Fruit fly (Drosophila melanogaster): ENCODE data around the gene cmpy.

Gene cmpy

dm6 chr3L:20730323-20731238 lies 11.6 kb upstream of the cmpy start, which contains the start of gene CG13252 (continued):
- peak; percentile 26 for TF ChIP-seq CG3281 (GFP tag; optimal IDR thresholded peaks at IDR 0.05)
- TF ChIP-seq row (GFP tag; IDR thresholded peaks at IDR 0.05), result no peak
- no peak for TF ChIP-seq CG10267 (tag; optimal IDR thresholded peaks at IDR 0.05)
- no peak for TF ChIP-seq CG13894 (tag; optimal IDR thresholded peaks at IDR 0.05)
- no peak for TF ChIP-seq zen (tag; optimal IDR thresholded peaks at IDR 0.05)
- TF ChIP-seq sd (tag; optimal IDR thresholded peaks at IDR 0.05), result peak; percentile 92
- no peak for TF ChIP-seq run (tag; optimal IDR thresholded peaks at IDR 0.05)
- peak; percentile 36 for TF ChIP-seq fd3F (GFP tag; optimal IDR thresholded peaks at IDR 0.05)
- peak; percentile 29 for TF ChIP-seq MTF-1 (GFP tag; optimal IDR thresholded peaks at IDR 0.05; ENCODE audit: borderline replicate concordance)
- no peak for TF ChIP-seq Myb (GFP tag; optimal IDR thresholded peaks at IDR 0.05)
- TF ChIP-seq Ptx1 (GFP tag; IDR thresholded peaks at IDR 0.05), result 0 out of 2 replicates have a peak, but pooled peaks have one; percentile 4
- TF ChIP-seq odd (GFP tag; optimal IDR thresholded peaks at IDR 0.05), result peak; percentile 59
- TF ChIP-seq repo (GFP tag; optimal IDR thresholded peaks at IDR 0.05), result no peak
- TF ChIP-seq Dbx (GFP tag; IDR thresholded peaks at IDR 0.05), result 0 out of 3 replicates have a peak, but pooled peaks have one; percentile 10
- peak in 1 of 2 experiments; percentile 57 for TF ChIP-seq eve (GFP tag; optimal IDR thresholded peaks at IDR 0.05)

- no peak for TF ChIP-seq wek (GFP tag; optimal IDR thresholded peaks at IDR 0.05)
- no peak for TF ChIP-seq gfzf (GFP tag; optimal IDR thresholded peaks at IDR 0.05)
- no peak for TF ChIP-seq cas (GFP tag; IDR thresholded peaks at IDR 0.05)
- no peak for TF ChIP-seq CG15073 (GFP tag; optimal IDR thresholded peaks at IDR 0.05)
- TF ChIP-seq CG31441 (GFP tag; IDR thresholded peaks at IDR 0.05), result no peak
- TF ChIP-seq CG7928 (GFP tag; optimal IDR thresholded peaks at IDR 0.05), result no peak
- TF ChIP-seq CG12219 (GFP tag; optimal IDR thresholded peaks at IDR 0.05), result no peak
- TF ChIP-seq Fer2 (tag; optimal IDR thresholded peaks at IDR 0.05), result no peak
- TF ChIP-seq fd3F (GFP tag; optimal IDR thresholded peaks at IDR 0.05), result no peak
- no peak for TF ChIP-seq mld (GFP tag; IDR thresholded peaks at IDR 0.05; ENCODE audit: partially characterized antibody)
- no peak for TF ChIP-seq CG17361 (GFP tag; IDR thresholded peaks at IDR 0.05)
- no peak for TF ChIP-seq ranshi (GFP tag; IDR thresholded peaks at IDR 0.05)
- no peak for TF ChIP-seq eyg (GFP tag; optimal IDR thresholded peaks at IDR 0.05)
- TF ChIP-seq stwl (tag; optimal IDR thresholded peaks at IDR 0.05), result no peak
- no peak for TF ChIP-seq CG9437 (GFP tag; optimal IDR thresholded peaks at IDR 0.05)
- no peak for TF ChIP-seq Doc3 (GFP tag; IDR thresholded peaks at IDR 0.05; ENCODE audit: partially characterized antibody)
- no peak for TF ChIP-seq onecut (GFP tag; IDR thresholded peaks at IDR 0.05)
- no peak for TF ChIP-seq Lim3 (GFP tag; IDR thresholded peaks at IDR 0.05)
Observed at dm6 chr3L:20729415-20729814, 10.4 kb upstream of the cmpy start.

dm6 chr3L:20713800-20714199 lies 5.2 kb downstream of the cmpy start, which contains the start of gene CG34260:
Gene CG34260 (plus strand): TSS chr3L:20714100.
- no peak for TF ChIP-seq unpg (GFP tag; optimal IDR thresholded peaks at IDR 0.05)
- TF ChIP-seq esg (GFP tag; conservative IDR thresholded peaks at IDR 0.05), result no peak
- TF ChIP-seq emc (GFP tag; optimal IDR thresholded peaks at IDR 0.05), result no peak
- TF ChIP-seq Deaf1 (tag; optimal IDR thresholded peaks at IDR 0.05), result no peak

Measured in whole organism, embryonic.